Worm (Caenorhabditis elegans) whole organism, late embryonic: Measurements from ENCODE around the gene hrpl-1.

ENCODE experiments used
- C08G9.2 ChIP-seq: sonication (generic microtip); optimal IDR thresholded peaks from 2 replicates; lab custom pipeline; 2016; ENCODE audit warnings: mild to moderate bottlenecking, missing genetic modification characterization, moderate library complexity, missing compliant biosample characterization
- F13H6.1 ChIP-seq: sonication (generic microtip); optimal IDR thresholded peaks from 2 replicates; lab custom pipeline; 2016; ENCODE audit warnings: missing genetic modification characterization, missing compliant biosample characterization
- ama-1 ChIP-seq: fragments of 150-350 bp; optimal IDR thresholded peaks from 2 replicates; lab custom pipeline; 2014
- fkh-10 ChIP-seq: fragments of 150-350 bp; optimal IDR thresholded peaks from 2 replicates; lab custom pipeline; 2014; ENCODE audit warnings: missing biosample characterization, missing genetic modification reagents, missing genetic modification characterization
- fkh-6 ChIP-seq: sonication (generic microtip); optimal IDR thresholded peaks from 2 replicates; lab custom pipeline; 2016; ENCODE audit warnings: missing genetic modification characterization, missing compliant biosample characterization
- hlh-30 ChIP-seq: sonication (generic microtip); optimal IDR thresholded peaks from 2 replicates; lab custom pipeline; 2017; ENCODE audit warnings: antibody characterized with exemption, missing genetic modification characterization, missing compliant biosample characterization; ENCODE audit not compliant: insufficient read depth
- lim-6 ChIP-seq: sonication (generic microtip); optimal IDR thresholded peaks from 2 replicates; lab custom pipeline; 2016; ENCODE audit warnings: missing genetic modification characterization, missing compliant biosample characterization
- lin-11 ChIP-seq: fragments of 200-800 bp; sonication (Bioruptor generic); optimal IDR thresholded peaks from 2 replicates; lab custom pipeline; 2018; ENCODE audit warnings: mild to moderate bottlenecking, missing genetic modification characterization, missing compliant biosample characterization
- pha-4 ChIP-seq: fragments of 150-350 bp; optimal IDR thresholded peaks from 2 replicates; lab custom pipeline; 2018; ENCODE audit warnings: missing biosample characterization, missing genetic modification reagents, missing genetic modification characterization
- sox-2 ChIP-seq: fragments of 200-800 bp; sonication (Bioruptor generic); IDR thresholded peaks from 2 replicates; pipeline ENCODE4 v1.3.6; 2022; ENCODE audit warnings: missing genetic modification reagents, missing genetic modification characterization, missing compliant biosample characterization
- syd-9 ChIP-seq: sonication (generic microtip); optimal IDR thresholded peaks from 2 replicates; lab custom pipeline; 2016; ENCODE audit warnings: mild to moderate bottlenecking, missing genetic modification characterization, moderate library complexity, missing compliant biosample characterization
- tbx-2 ChIP-seq: sonication (generic microtip); optimal IDR thresholded peaks from 2 replicates; lab custom pipeline; 2016; ENCODE audit warnings: missing genetic modification characterization, missing compliant biosample characterization

DNA sequence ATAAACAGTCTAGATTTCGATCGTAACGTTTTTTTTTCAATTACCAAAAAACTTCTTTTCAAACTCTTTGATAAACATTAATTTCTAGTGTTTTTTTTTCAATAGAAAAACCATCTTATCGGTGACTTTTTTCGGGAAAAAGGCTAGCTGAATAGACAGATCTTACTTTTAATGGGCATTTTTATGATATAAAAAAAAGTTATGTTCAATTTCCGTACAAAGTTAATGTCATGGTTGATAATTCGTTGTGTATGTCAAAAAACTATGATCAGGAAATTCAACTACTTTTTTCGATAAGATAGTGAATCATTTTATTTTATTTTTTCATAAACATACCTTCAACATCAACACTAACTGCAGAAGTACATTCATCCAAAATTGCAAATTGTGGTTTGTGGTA, 14.0 kb upstream of the hrpl-1 start:
- TF ChIP-seq syd-9 (tag; lab: Kevin White, UChicago): no peak
- no peak for TF ChIP-seq sox-2 (GFP tag; lab: Robert Waterston, UW)
- no peak for TF ChIP-seq C08G9.2
- no peak for TF ChIP-seq ama-1 (lab: Kevin White, UChicago)
- TF ChIP-seq tbx-2: no peak
- TF ChIP-seq lim-6 (tag; lab: Kevin White, UChicago): no peak
- TF ChIP-seq hlh-30: no peak
- no peak for TF ChIP-seq lin-11 (tag; lab: Kevin White, UChicago)
- TF ChIP-seq F13H6.1 (tag; lab: Kevin White, UChicago): no peak
- no peak for TF ChIP-seq fkh-6 (tag; lab: Kevin White, UChicago)
- no peak for TF ChIP-seq pha-4 (tag; lab: Kevin White, UChicago)
- no peak for TF ChIP-seq fkh-10 (GFP tag; lab: Kevin White, UChicago)
